Worm (Caenorhabditis elegans): ENCODE results near the gene Y57G11B.3.

DNA sequence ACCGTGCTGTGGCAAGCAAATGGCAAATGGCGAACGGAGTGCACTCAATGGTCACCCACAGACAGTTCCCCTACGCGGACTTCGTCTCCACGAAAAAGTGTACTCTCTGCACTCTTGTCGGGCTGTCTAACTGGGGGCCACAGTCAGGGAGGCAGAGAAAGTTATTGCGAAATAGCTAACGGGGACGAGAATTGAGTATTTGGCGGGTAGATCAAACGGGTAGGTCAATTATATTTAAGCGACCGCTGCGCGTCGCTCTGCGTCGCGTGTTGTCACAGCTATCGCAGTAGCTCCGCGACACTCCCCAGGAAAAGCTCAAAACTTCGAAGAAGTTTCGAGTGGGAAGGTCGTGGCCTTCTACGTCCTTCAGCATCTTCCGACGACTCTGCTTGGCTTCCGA, 41.8 kb downstream of the Y57G11B.3 start:
- TF ChIP-seq ceh-82 (tag; optimal IDR thresholded peaks at IDR 0.05) (no peak), mdl-1 (tag; optimal IDR thresholded peaks at IDR 0.05) (no peak), unc-62 (GFP tag; optimal IDR thresholded peaks at IDR 0.05) (no peak), snpc-4 (tag; optimal IDR thresholded peaks at IDR 0.05) (no peak), mab-5 (tag; optimal IDR thresholded peaks at IDR 0.05) (no peak), ama-1 (optimal IDR thresholded peaks at IDR 0.05) (no peak), elt-3 (tag; optimal IDR thresholded peaks at IDR 0.05) (no peak), aly-2 (tag; optimal IDR thresholded peaks at IDR 0.05) (no peak), mbf-1 (tag; optimal IDR thresholded peaks at IDR 0.05) (no peak), ztf-11 (tag; optimal IDR thresholded peaks at IDR 0.05) (no peak), nhr-25 (tag; optimal IDR thresholded peaks at IDR 0.05) (no peak), lin-11 (tag; optimal IDR thresholded peaks at IDR 0.05) (no peak), C34F6.9 (tag; optimal IDR thresholded peaks at IDR 0.05) (no peak)
